Fruit fly (Drosophila melanogaster): ENCODE results near the gene CG45067.
A peak's percentile ranks its signal among the peaks of the same experiment; 100 is the strongest.

CG45067 gene

dm6 chr3L:3078398-3079155, 35.7 kb downstream of the CG45067 start (continued):
- TF ChIP-seq CG1792 (GFP tag; optimal IDR thresholded peaks at IDR 0.05) (no peak), Trl (optimal IDR thresholded peaks at IDR 0.05) (no peak), Trl (GFP tag; optimal IDR thresholded peaks at IDR 0.05) (peak; percentile 38), Pdp1 (GFP tag; optimal IDR thresholded peaks at IDR 0.05) (no peak), CG17829 (tag; optimal IDR thresholded peaks at IDR 0.05) (no peak), CG6791 (GFP tag; IDR thresholded peaks at IDR 0.05; ENCODE audit: partially characterized antibody) (no peak), Lhr (GFP tag; optimal IDR thresholded peaks at IDR 0.05) (no peak), Hsf (GFP tag; optimal IDR thresholded peaks at IDR 0.05) (no peak), CG7963 (GFP tag; IDR thresholded peaks at IDR 0.05; ENCODE audit: partially characterized antibody) (no peak), sug (tag; optimal IDR thresholded peaks at IDR 0.05) (peak; percentile 25), pb (GFP tag; optimal IDR thresholded peaks at IDR 0.05) (no peak), tx (GFP tag; optimal IDR thresholded peaks at IDR 0.05) (no peak), knrl (GFP tag; IDR thresholded peaks at IDR 0.05; ENCODE audit: partially characterized antibody) (no peak), pzg (GFP tag; optimal IDR thresholded peaks at IDR 0.05) (no peak), salm (tag; optimal IDR thresholded peaks at IDR 0.05) (peak; percentile 24), CG18619 (GFP tag; optimal IDR thresholded peaks at IDR 0.05) (no peak), CG31388 (GFP tag; optimal IDR thresholded peaks at IDR 0.05) (no peak), CG33213 (GFP tag; optimal IDR thresholded peaks at IDR 0.05) (no peak), CG4404 (GFP tag; IDR thresholded peaks at IDR 0.05) (no peak), Usf (GFP tag; optimal IDR thresholded peaks at IDR 0.05) (no peak), repo (GFP tag; optimal IDR thresholded peaks at IDR 0.05) (no peak), sob (GFP tag; IDR thresholded peaks at IDR 0.05) (0 out of 2 replicates have a peak, but pooled peaks have one; percentile 23), CG6654 (GFP tag; optimal IDR thresholded peaks at IDR 0.05) (no peak), CG18764 (GFP tag; optimal IDR thresholded peaks at IDR 0.05) (no peak), tin (GFP tag; optimal IDR thresholded peaks at IDR 0.05) (peak; percentile 47), Blimp-1 (GFP tag; optimal IDR thresholded peaks at IDR 0.05) (peak; percentile 5), hth (optimal IDR thresholded peaks at IDR 0.05) (no peak), CG14441 (GFP tag; IDR thresholded peaks at IDR 0.05) (no peak; the same call in 1 of the 2 replicates), ara (GFP tag; IDR thresholded peaks at IDR 0.05) (no peak), luna (GFP tag; optimal IDR thresholded peaks at IDR 0.05) (no peak), dan (GFP tag; IDR thresholded peaks at IDR 0.05) (no peak), NC2β (GFP tag; optimal IDR thresholded peaks at IDR 0.05) (no peak), bbx (GFP tag; IDR thresholded peaks at IDR 0.05; ENCODE audit: partially characterized antibody) (no peak), CG7357 (GFP tag; IDR thresholded peaks at IDR 0.05) (0 out of 3 replicates have a peak, but pooled peaks have one; percentile 15), CG16863 (GFP tag; optimal IDR thresholded peaks at IDR 0.05) (no peak), Poxn (GFP tag; IDR thresholded peaks at IDR 0.05) (no peak), CG6689 (GFP tag; IDR thresholded peaks at IDR 0.05) (no peak), Hey (tag; optimal IDR thresholded peaks at IDR 0.05) (peak; percentile 27), ham (GFP tag; IDR thresholded peaks at IDR 0.05) (no peak), slp2 (GFP tag; optimal IDR thresholded peaks at IDR 0.05) (no peak), CG18011 (GFP tag; optimal IDR thresholded peaks at IDR 0.05) (no peak), CG2202 (tag; optimal IDR thresholded peaks at IDR 0.05) (no peak), ind (GFP tag; optimal IDR thresholded peaks at IDR 0.05) (peak; percentile 53), pfk (GFP tag; optimal IDR thresholded peaks at IDR 0.05) (peak; percentile 21), CG11560 (tag; IDR thresholded peaks at IDR 0.05) (no peak), Gug (GFP tag; IDR thresholded peaks at IDR 0.05) (no peak), mirr (GFP tag; optimal IDR thresholded peaks at IDR 0.05) (peak; percentile 89), Dfd (GFP tag; optimal IDR thresholded peaks at IDR 0.05) (no peak), lola (GFP tag; optimal IDR thresholded peaks at IDR 0.05) (peak in 1 of 3 experiments; percentile 0), Elba2 (GFP tag; optimal IDR thresholded peaks at IDR 0.05) (no peak), kah (GFP tag; optimal IDR thresholded peaks at IDR 0.05) (peak; percentile 33)

Data from whole organism, embryonic.